Fruit fly (Drosophila melanogaster) whole organism, embryonic: Measurements from ENCODE around the gene CG17768.

Experiments used
- B-H2 ChIP-seq: fragments of 200-800 bp; sonication (Bioruptor generic); optimal IDR thresholded peaks from 2 replicates; lab custom pipeline; 2018; ENCODE audit warnings: missing biosample characterization, mild to moderate bottlenecking, missing genetic modification characterization
- CG10366 ChIP-seq: fragments of 200-800 bp; sonication (Bioruptor generic); IDR thresholded peaks from 2 replicates; pipeline ENCODE4 v1.3.6; 2022; ENCODE audit warnings: missing biosample characterization, missing genetic modification characterization
- CG10979 ChIP-seq: fragments of 200-800 bp; sonication (Bioruptor generic); optimal IDR thresholded peaks from 2 replicates; lab custom pipeline; 2018; ENCODE audit warnings: missing biosample characterization, mild to moderate bottlenecking, missing genetic modification characterization, moderate library complexity
- CG1233 ChIP-seq: fragments of 200-800 bp; sonication (Bioruptor generic); optimal IDR thresholded peaks from 4 replicates; lab custom pipeline; 2018; ENCODE audit warnings: missing biosample characterization, mild to moderate bottlenecking, missing genetic modification characterization
- CG12744 ChIP-seq: fragments of 200-800 bp; sonication (Bioruptor generic); optimal IDR thresholded peaks from 2 replicates; lab custom pipeline; 2016; ENCODE audit warnings: missing biosample characterization, missing genetic modification characterization
- CG15073 ChIP-seq: fragments of 200-800 bp; sonication (Bioruptor generic); optimal IDR thresholded peaks from 2 replicates; lab custom pipeline; 2016; ENCODE audit warnings: missing biosample characterization, missing genetic modification characterization
- CG15601 ChIP-seq: fragments of 200-800 bp; sonication (Bioruptor generic); optimal IDR thresholded peaks from 3 replicates; lab custom pipeline; 2019; ENCODE audit warnings: missing biosample characterization, mild to moderate bottlenecking, missing genetic modification characterization, moderate library complexity
- CG15696 ChIP-seq: fragments of 200-800 bp; sonication (Bioruptor generic); optimal IDR thresholded peaks from 2 replicates; lab custom pipeline; 2019; ENCODE audit warnings: missing biosample characterization, mild to moderate bottlenecking, missing genetic modification characterization, moderate library complexity
- CG16863 ChIP-seq: fragments of 200-800 bp; sonication (Bioruptor generic); optimal IDR thresholded peaks from 3 replicates; lab custom pipeline; 2016; ENCODE audit warnings: missing biosample characterization, missing genetic modification characterization
- CG17802 ChIP-seq: fragments of 200-800 bp; sonication (Bioruptor generic); optimal IDR thresholded peaks from 2 replicates; lab custom pipeline; 2018; ENCODE audit warnings: missing biosample characterization, mild to moderate bottlenecking, missing genetic modification characterization, moderate library complexity
- CG2116 ChIP-seq: fragments of 200-800 bp; sonication (Bioruptor generic); optimal IDR thresholded peaks from 3 replicates; lab custom pipeline; 2018; ENCODE audit warnings: missing biosample characterization, mild to moderate bottlenecking, missing genetic modification characterization
- CG2120 ChIP-seq: fragments of 200-800 bp; sonication (Bioruptor generic); optimal IDR thresholded peaks from 3 replicates; lab custom pipeline; 2016; ENCODE audit warnings: missing biosample characterization, missing genetic modification characterization
- CG2129 ChIP-seq: fragments of 200-800 bp; sonication (Bioruptor generic); IDR thresholded peaks from 2 replicates; pipeline ENCODE4 v1.3.6; 2022; ENCODE audit warnings: missing biosample characterization, missing genetic modification characterization; ENCODE audit not compliant: partially characterized antibody
- CG4854 ChIP-seq: fragments of 200-800 bp; sonication (Bioruptor generic); optimal IDR thresholded peaks from 2 replicates; lab custom pipeline; 2016; ENCODE audit warnings: missing biosample characterization, missing genetic modification characterization, inconsistent platforms
- CG6254 ChIP-seq: fragments of 200-800 bp; sonication (Bioruptor generic); optimal IDR thresholded peaks from 3 replicates; lab custom pipeline; 2017; ENCODE audit warnings: mild to moderate bottlenecking, missing biosample characterization, missing genetic modification reagents, missing genetic modification characterization
- CG6272 ChIP-seq: fragments of 200-800 bp; sonication (Bioruptor generic); IDR thresholded peaks from 2 replicates; pipeline ENCODE4 v1.3.6; 2022; ENCODE audit warnings: missing biosample characterization, missing genetic modification characterization
- CG8290 ChIP-seq, 3 experiments: fragments of 200-800 bp; sonication (Bioruptor generic); optimal IDR thresholded peaks; 2 replicates each; lab custom pipeline; 2016 to 2019; ENCODE audit warnings: missing biosample characterization in 3 of 3, missing genetic modification characterization in 3 of 3, mild to moderate bottlenecking in 2 of 3, moderate library complexity in 1 of 3
- CG8924 ChIP-seq: fragments of 200-800 bp; optimal IDR thresholded peaks from 3 replicates; lab custom pipeline; 2019; ENCODE audit warnings: missing biosample characterization, mild to moderate bottlenecking, missing genetic modification characterization, moderate library complexity
- CG9727 ChIP-seq: fragments of 200-800 bp; sonication (Bioruptor generic); optimal IDR thresholded peaks from 3 replicates; lab custom pipeline; 2017; ENCODE audit warnings: missing biosample characterization, mild to moderate bottlenecking, missing genetic modification characterization
- CkIIα-i1 ChIP-seq: fragments of 200-800 bp; sonication (Bioruptor generic); IDR thresholded peaks from 2 replicates; pipeline ENCODE4 v1.3.6; 2022; ENCODE audit warnings: missing biosample characterization, missing genetic modification characterization
- Dref ChIP-seq: fragments of 200-800 bp; sonication (Bioruptor generic); IDR thresholded peaks from 2 replicates; pipeline ENCODE4 v1.3.6; 2022; ENCODE audit warnings: missing biosample characterization, missing genetic modification characterization
- GATAe ChIP-seq: fragments of 200-800 bp; sonication (Bioruptor generic); conservative IDR thresholded peaks from 2 replicates; pipeline ENCODE4 v1.3.6; 2022; ENCODE audit warnings: missing biosample characterization, missing genetic modification characterization
- Mad ChIP-seq: fragments of 200-800 bp; sonication (Bioruptor generic); optimal IDR thresholded peaks from 2 replicates; lab custom pipeline; 2016; ENCODE audit warnings: missing biosample characterization, missing genetic modification characterization
- Pdp1 ChIP-seq, 2 experiments: fragments of 200-800 bp; sonication (Bioruptor generic); optimal IDR thresholded peaks; 3 replicates each; lab custom pipeline; 2016; ENCODE audit warnings: missing biosample characterization in 2 of 2, missing genetic modification characterization in 2 of 2, mild to moderate bottlenecking in 1 of 2, moderate library complexity in 1 of 2
- Rfx ChIP-seq: fragments of 200-800 bp; sonication (Bioruptor generic); IDR thresholded peaks from 2 replicates; pipeline ENCODE4 v1.3.6; 2022; ENCODE audit warnings: missing biosample characterization, missing genetic modification characterization
- Sry-β ChIP-seq: fragments of 200-800 bp; sonication (Bioruptor generic); optimal IDR thresholded peaks from 2 replicates; lab custom pipeline; 2018; ENCODE audit warnings: missing biosample characterization, mild to moderate bottlenecking, missing genetic modification characterization, moderate library complexity
- bbx ChIP-seq: fragments of 200-800 bp; sonication (Bioruptor generic); IDR thresholded peaks from 2 replicates; pipeline ENCODE4 v1.3.6; 2022; ENCODE audit warnings: missing biosample characterization, missing genetic modification characterization; ENCODE audit not compliant: partially characterized antibody
- bcd ChIP-seq: fragments of 200-800 bp; sonication (Bioruptor generic); optimal IDR thresholded peaks from 2 replicates; lab custom pipeline; 2017; ENCODE audit warnings: missing biosample characterization, mild to moderate bottlenecking, missing genetic modification characterization
- chif ChIP-seq, 2 experiments: fragments of 200-800 bp; sonication (Bioruptor generic); optimal IDR thresholded peaks; 3 replicates each; lab custom pipeline; 2016; ENCODE audit warnings: missing biosample characterization in 2 of 2, missing genetic modification characterization in 2 of 2
- dan ChIP-seq: fragments of 200-800 bp; sonication (Bioruptor generic); IDR thresholded peaks from 2 replicates; pipeline ENCODE4 v1.3.6; 2022; ENCODE audit warnings: missing biosample characterization, missing genetic modification characterization
- en ChIP-seq: fragments of 200-800 bp; sonication (Bioruptor generic); optimal IDR thresholded peaks from 2 replicates; lab custom pipeline; 2016; ENCODE audit warnings: missing biosample characterization, missing genetic modification characterization
- gcm ChIP-seq: fragments of 200-800 bp; sonication (Bioruptor generic); optimal IDR thresholded peaks from 2 replicates; lab custom pipeline; 2019; ENCODE audit warnings: missing biosample characterization, mild to moderate bottlenecking, missing genetic modification characterization, moderate library complexity
- gem ChIP-seq: fragments of 200-800 bp; sonication (Bioruptor generic); optimal IDR thresholded peaks from 2 replicates; lab custom pipeline; 2019; ENCODE audit warnings: missing biosample characterization, mild to moderate bottlenecking, missing genetic modification characterization, moderate library complexity
- gt ChIP-seq: fragments of 200-800 bp; sonication (Bioruptor generic); IDR thresholded peaks from 2 replicates; pipeline ENCODE4 v1.3.6; 2022; ENCODE audit warnings: missing biosample characterization, missing genetic modification characterization
- h ChIP-seq: fragments of >200 bp; optimal IDR thresholded peaks from 2 replicates; lab custom pipeline; 2017
- jing ChIP-seq: fragments of 200-800 bp; sonication (Bioruptor generic); optimal IDR thresholded peaks from 2 replicates; lab custom pipeline; 2018; ENCODE audit warnings: missing biosample characterization, mild to moderate bottlenecking, missing genetic modification characterization
- maf-S ChIP-seq: fragments of 200-800 bp; sonication (Bioruptor generic); optimal IDR thresholded peaks from 2 replicates; lab custom pipeline; 2016; ENCODE audit warnings: missing biosample characterization, missing genetic modification characterization
- nerfin-1 ChIP-seq: fragments of 200-800 bp; sonication (Bioruptor generic); optimal IDR thresholded peaks from 3 replicates; lab custom pipeline; 2019; ENCODE audit warnings: missing biosample characterization, mild to moderate bottlenecking, missing genetic modification characterization, moderate library complexity
- oc ChIP-seq: fragments of 200-800 bp; sonication (Bioruptor generic); optimal IDR thresholded peaks from 2 replicates; lab custom pipeline; 2018; ENCODE audit warnings: missing biosample characterization, mild to moderate bottlenecking, missing genetic modification characterization, moderate library complexity
- p53 ChIP-seq: fragments of 200-800 bp; sonication (Bioruptor generic); optimal IDR thresholded peaks from 2 replicates; lab custom pipeline; 2016; ENCODE audit warnings: missing biosample characterization, missing genetic modification characterization
- prd ChIP-seq, 3 experiments: fragments of >200 bp in 2 of 3; fragments of 200-800 bp in 1 of 3; sonication (Bioruptor generic) in 1 of 3; optimal IDR thresholded peaks in 2 of 3; IDR thresholded peaks in 1 of 3; 2 replicates in 2 of 3; 3 replicates in 1 of 3; pipeline versions ENCODE4 v1.3.6 to Lab custom; 2017 to 2022; ENCODE audit warnings: missing biosample characterization in 1 of 3, missing genetic modification characterization in 1 of 3
- pros ChIP-seq: fragments of 200-800 bp; sonication (Bioruptor generic); optimal IDR thresholded peaks from 3 replicates; lab custom pipeline; 2019; ENCODE audit warnings: missing biosample characterization, mild to moderate bottlenecking, missing genetic modification characterization, moderate library complexity
- psq ChIP-seq: fragments of 200-800 bp; sonication (Bioruptor generic); optimal IDR thresholded peaks from 2 replicates; lab custom pipeline; 2017; ENCODE audit warnings: missing biosample characterization, missing genetic modification characterization
- run ChIP-seq: fragments of 200-800 bp; sonication (Bioruptor generic); optimal IDR thresholded peaks from 3 replicates; lab custom pipeline; 2018; ENCODE audit warnings: missing biosample characterization, mild to moderate bottlenecking, missing genetic modification characterization
- sisA ChIP-seq: fragments of 200-800 bp; sonication (Bioruptor generic); IDR thresholded peaks from 2 replicates; pipeline ENCODE4 v1.3.6; 2022; ENCODE audit warnings: missing biosample characterization, missing genetic modification characterization
- sna ChIP-seq: fragments of 200-800 bp; sonication (Bioruptor generic); IDR thresholded peaks from 2 replicates; pipeline ENCODE4 v1.3.6; 2022; ENCODE audit warnings: missing biosample characterization, missing genetic modification characterization; ENCODE audit not compliant: partially characterized antibody
- sr ChIP-seq: fragments of 200-800 bp; sonication (Bioruptor generic); IDR thresholded peaks from 3 replicates; pipeline ENCODE4 v1.3.6; 2022; ENCODE audit warnings: missing biosample characterization, missing genetic modification characterization
- tna ChIP-seq: fragments of 200-800 bp; sonication (Bioruptor generic); IDR thresholded peaks from 2 replicates; pipeline ENCODE4 v1.3.6; 2022; ENCODE audit warnings: missing biosample characterization, missing genetic modification characterization; ENCODE audit not compliant: partially characterized antibody
- wor ChIP-seq: fragments of 200-800 bp; sonication (Bioruptor generic); IDR thresholded peaks from 2 replicates; pipeline ENCODE4 v1.3.6; 2022; ENCODE audit warnings: missing biosample characterization, missing genetic modification characterization
- zfh1 ChIP-seq: fragments of 200-800 bp; sonication (Bioruptor generic); IDR thresholded peaks from 3 replicates; pipeline ENCODE4 v1.3.6; 2022; ENCODE audit warnings: missing biosample characterization, missing genetic modification characterization

Gene CG17768

dm6 chr2L:10437317-10437716, 32.3 kb upstream of the CG17768 start, which contains the start of gene STUB1 (continued):
- TF ChIP-seq pros (GFP tag; lab: Kevin White, UChicago) (no peak), gt (GFP tag; lab: Robert Waterston, UW) (no peak), CG15696 (tag; lab: Kevin White, UChicago) (no peak), CG8924 (tag; lab: Kevin White, UChicago) (no peak), en (GFP tag; lab: Kevin White, UChicago) (no peak), CG8290 (GFP tag; optimal IDR thresholded peaks at IDR 0.05; lab: Kevin White, UChicago) (no peak), CG8290 (tag; optimal IDR thresholded peaks at IDR 0.05; lab: Kevin White, UChicago) (no peak), CG2116 (peak; percentile 65), h (no peak), CG6272 (GFP tag; lab: Robert Waterston, UW) (peak; percentile 31; the same call in 1 of the 2 replicates), CG4854 (no peak), Rfx (GFP tag; lab: Robert Waterston, UW) (peak; percentile 61), CG9727 (no peak), CG6254 (no peak), CG2120 (peak; percentile 54), tna (peak; percentile 97), B-H2 (GFP tag; lab: Kevin White, UChicago) (peak; percentile 52), Mad (GFP tag; lab: Kevin White, UChicago) (no peak), Pdp1 (GFP tag; optimal IDR thresholded peaks at IDR 0.05; lab: Kevin White, UChicago) (no peak), zfh1 (GFP tag; lab: Robert Waterston, UW) (no peak), sisA (GFP tag; lab: Robert Waterston, UW) (no peak), Sry-β (GFP tag; lab: Kevin White, UChicago) (no peak), gem (tag; lab: Kevin White, UChicago) (no peak), Dref (peak; percentile 94), CG15073 (no peak), CG17802 (tag; lab: Kevin White, UChicago) (no peak), CG12744 (GFP tag; lab: Kevin White, UChicago) (no peak), dan (no peak), CG2129 (GFP tag; lab: Robert Waterston, UW) (peak; percentile 48), psq (GFP tag; lab: Kevin White, UChicago) (no peak), sna (peak; percentile 96), wor (GFP tag; lab: Robert Waterston, UW) (no peak), prd (optimal IDR thresholded peaks at IDR 0.05; lab: Kevin White, UChicago) (no peak), prd (GFP tag; IDR thresholded peaks at IDR 0.05; lab: Robert Waterston, UW) (no peak), bcd (GFP tag; lab: Kevin White, UChicago) (no peak), CkIIα-i1 (GFP tag; lab: Robert Waterston, UW) (no peak), jing (no peak), run (tag; lab: Kevin White, UChicago) (no peak), p53 (no peak), CG10366 (GFP tag; lab: Robert Waterston, UW) (no peak), CG1233 (GFP tag; lab: Kevin White, UChicago) (no peak), gcm (GFP tag; lab: Kevin White, UChicago) (no peak), bbx (GFP tag; lab: Robert Waterston, UW) (peak; percentile 99), sr (no peak), CG16863 (GFP tag; lab: Kevin White, UChicago) (no peak), chif (GFP tag; optimal IDR thresholded peaks at IDR 0.05; lab: Kevin White, UChicago) (no peak), maf-S (GFP tag; lab: Kevin White, UChicago) (peak; percentile 11), GATAe (GFP tag; lab: Robert Waterston, UW) (no peak), CG15601 (tag; lab: Kevin White, UChicago) (no peak), nerfin-1 (tag; lab: Kevin White, UChicago) (no peak), CG10979 (no peak), oc (no peak)
